Worm (Caenorhabditis elegans): ENCODE measurements around the gene fbxc-30.
"Not testable (repeated sequence)": the region's sequence is repeated elsewhere in the genome, so short reads cannot be mapped to it uniquely, and the experiment has no call there.

The fbxc-30 gene

DNA sequence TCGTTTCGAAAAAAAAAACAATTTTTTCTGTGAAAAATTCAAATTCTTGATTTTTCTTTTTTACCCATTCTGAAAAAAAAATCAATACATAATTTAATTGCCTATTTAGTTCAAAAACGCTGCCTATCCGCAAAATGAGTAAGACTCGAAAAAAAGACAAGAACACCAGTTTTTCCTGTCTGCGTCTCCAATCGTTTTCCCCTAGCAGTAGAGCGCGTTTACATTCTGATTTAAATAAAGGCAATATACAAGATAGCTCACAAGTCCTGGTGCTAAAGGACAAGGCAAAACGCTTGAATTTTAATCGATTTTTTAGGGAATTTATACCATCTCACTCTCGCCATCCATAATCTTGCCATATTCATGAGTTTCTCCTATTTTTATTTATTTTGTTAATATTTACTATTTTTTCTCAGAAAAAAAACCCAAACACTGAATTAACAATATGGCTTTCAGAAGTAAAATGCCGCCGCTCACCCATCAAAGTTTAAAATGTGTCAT, 4.2 kb upstream of the fbxc-30 start, which contains the start of gene fbxc-33:
TSS of gene fbxc-33 (plus strand) at position 451 of the 501 bp plus-strand sequence.
- no peak for TF ChIP-seq him-1 (tag; optimal IDR thresholded peaks at IDR 0.05)

ce11 chrII:915206-915605, 2.2 kb upstream of the fbxc-30 start:
- no peak for TF ChIP-seq dao-5 (tag; optimal IDR thresholded peaks at IDR 0.05)
- TF ChIP-seq him-1 (tag; optimal IDR thresholded peaks at IDR 0.05), result no peak
- no peak for TF ChIP-seq W03F9.2 (tag; optimal IDR thresholded peaks at IDR 0.05)

ce11 chrII:915780-916179, 1.6 kb upstream of the fbxc-30 start, which contains the start of gene fbxc-29:
Gene fbxc-29, plus strand, starts transcription at chrII:916080.
- TF ChIP-seq him-1 (tag; optimal IDR thresholded peaks at IDR 0.05), result no peak

DNA sequence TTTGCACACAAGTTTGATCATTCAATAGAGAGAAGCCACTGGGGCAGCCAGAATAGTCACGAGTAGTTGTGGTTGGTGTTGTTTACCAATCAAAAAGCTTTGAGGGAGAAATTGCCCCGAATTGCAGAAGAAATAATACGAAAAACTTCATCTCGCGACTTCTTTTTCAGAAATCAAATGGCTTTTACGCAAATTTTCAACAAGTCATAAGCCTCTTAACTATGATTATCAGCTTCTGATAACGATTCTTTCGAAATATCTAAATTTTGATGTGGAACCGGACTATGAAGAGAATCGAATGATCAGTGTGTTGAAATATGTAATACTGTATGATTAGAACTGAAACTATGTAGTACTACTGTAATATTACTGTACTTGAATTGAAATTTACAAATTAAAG, 2.9 kb downstream of the fbxc-30 start:
- TF ChIP-seq W03F9.2 (tag; optimal IDR thresholded peaks at IDR 0.05) (no peak), dao-5 (tag; optimal IDR thresholded peaks at IDR 0.05) (no peak), him-1 (tag; optimal IDR thresholded peaks at IDR 0.05) (no peak)

- TF ChIP-seq dao-5 (tag; optimal IDR thresholded peaks at IDR 0.05) (no peak), W03F9.2 (tag; optimal IDR thresholded peaks at IDR 0.05) (no peak), him-1 (tag; optimal IDR thresholded peaks at IDR 0.05) (no peak)
Observed at ce11 chrII:922778-923177, 5.4 kb downstream of the fbxc-30 start.

- TF ChIP-seq him-1 (tag; optimal IDR thresholded peaks at IDR 0.05), result no peak
- TF ChIP-seq W03F9.2 (tag; optimal IDR thresholded peaks at IDR 0.05), result no peak
- no peak for TF ChIP-seq dao-5 (tag; optimal IDR thresholded peaks at IDR 0.05)
Observed at ce11 chrII:923521-923920, 6.1 kb downstream of the fbxc-30 start, which contains the start of gene fbxc-28. Gene fbxc-28, plus strand, starts transcription at chrII:923821.

ce11 chrII:927331-927730, 9.9 kb downstream of the fbxc-30 start, which contains the start of gene R07C3.13:
Gene R07C3.13, minus strand, starts transcription at chrII:927431.
- TF ChIP-seq him-1 (tag; optimal IDR thresholded peaks at IDR 0.05), result no peak
- no peak for TF ChIP-seq dao-5 (tag; optimal IDR thresholded peaks at IDR 0.05)
- TF ChIP-seq W03F9.2 (tag; optimal IDR thresholded peaks at IDR 0.05), result no peak

DNA sequence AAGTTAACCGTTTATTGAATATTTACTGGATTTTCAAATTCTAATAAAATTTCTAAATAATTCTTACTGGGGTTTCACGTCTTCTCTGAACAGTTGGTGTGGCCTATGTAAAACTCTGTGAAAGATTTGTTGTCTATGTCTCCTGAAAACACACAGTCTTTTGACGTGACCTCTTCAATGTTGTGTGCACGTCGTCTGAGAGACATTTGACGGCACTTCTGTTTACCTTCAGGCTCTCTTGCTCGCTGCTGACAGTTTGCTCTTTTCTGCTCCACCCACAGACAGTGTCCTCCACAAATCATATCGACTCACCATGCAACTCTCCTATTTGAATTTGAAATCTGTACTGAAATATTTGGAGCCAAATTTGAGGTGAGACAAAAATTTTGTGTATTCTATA, 13.4 kb downstream of the fbxc-30 start, which contains the start of gene fbxc-34:
TSS of gene fbxc-34 (plus strand) at position 301 of the 400 bp plus-strand sequence.
- TF ChIP-seq dao-5, W03F9.2, him-1 (tag; optimal IDR thresholded peaks at IDR 0.05): not testable (repeated sequence)

DNA sequence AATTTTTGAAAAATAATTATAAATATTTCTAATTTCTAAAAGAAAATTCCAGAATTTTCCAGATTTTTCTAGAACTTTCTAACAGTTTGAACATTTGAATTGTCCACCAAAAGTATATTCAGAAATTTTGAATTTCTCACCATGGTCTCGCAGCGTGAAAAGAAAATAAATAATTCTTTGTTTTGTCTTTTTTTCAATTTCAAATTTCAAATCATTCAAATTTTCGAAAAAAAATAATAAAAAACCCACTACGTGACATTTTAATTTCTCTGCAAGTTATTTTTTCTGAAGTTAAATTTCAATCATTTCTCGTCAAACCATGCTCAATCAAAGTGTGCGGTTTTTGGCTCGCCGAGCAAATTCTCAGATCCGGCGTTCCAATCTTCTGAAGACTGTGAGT, 15.3 kb downstream of the fbxc-30 start, which contains the start of gene acs-15:
TSS of gene acs-15 (plus strand) at position 301 of the 400 bp plus-strand sequence.
- no peak for TF ChIP-seq him-1 (tag; optimal IDR thresholded peaks at IDR 0.05)
- no peak for TF ChIP-seq W03F9.2 (tag; optimal IDR thresholded peaks at IDR 0.05)
- TF ChIP-seq dao-5 (tag; optimal IDR thresholded peaks at IDR 0.05), result no peak

DNA sequence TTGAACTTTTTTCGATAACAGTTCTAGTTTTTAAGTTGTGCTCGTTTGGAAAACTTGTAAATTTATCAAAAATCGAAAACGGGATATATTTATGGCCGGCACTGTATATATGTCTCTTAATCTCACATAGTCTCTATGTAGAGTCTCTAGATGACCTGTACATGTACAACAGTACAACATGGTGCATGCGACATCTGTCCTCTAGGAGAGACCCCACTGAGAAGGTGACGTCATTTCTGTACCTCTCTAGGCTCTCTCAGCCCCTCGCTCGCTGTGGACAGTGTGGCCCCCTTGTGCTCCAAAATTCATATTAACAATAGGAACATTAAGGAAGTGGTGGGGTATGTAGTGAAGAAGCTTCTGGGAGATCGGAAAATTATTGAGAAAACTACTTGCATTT, 19.8 kb downstream of the fbxc-30 start:
- TF ChIP-seq W03F9.2 (tag; optimal IDR thresholded peaks at IDR 0.05), result no peak
- TF ChIP-seq dao-5 (tag; optimal IDR thresholded peaks at IDR 0.05), result no peak
- no peak for TF ChIP-seq him-1 (tag; optimal IDR thresholded peaks at IDR 0.05)

ce11 chrII:938549-938948, 21.1 kb downstream of the fbxc-30 start, which contains the start of gene R07C3.3:
Gene R07C3.3, plus strand, starts transcription at chrII:938849.
- TF ChIP-seq him-1 (tag; optimal IDR thresholded peaks at IDR 0.05), result no peak
- no peak for TF ChIP-seq W03F9.2 (tag; optimal IDR thresholded peaks at IDR 0.05)
- TF ChIP-seq dao-5 (tag; optimal IDR thresholded peaks at IDR 0.05), result no peak

- no peak for TF ChIP-seq W03F9.2 (tag; optimal IDR thresholded peaks at IDR 0.05)
- TF ChIP-seq him-1 (tag; optimal IDR thresholded peaks at IDR 0.05), result no peak
- TF ChIP-seq dao-5 (tag; optimal IDR thresholded peaks at IDR 0.05), result no peak
Observed at ce11 chrII:940779-941178, 23.4 kb downstream of the fbxc-30 start, which contains the start of gene fbxc-36. Gene fbxc-36, plus strand, starts transcription at chrII:940983.

ce11 chrII:943773-944172, 26.3 kb downstream of the fbxc-30 start, which contains the start of gene clec-43:
Gene clec-43, plus strand, starts transcription at chrII:944066.
- no peak for TF ChIP-seq him-1 (tag; optimal IDR thresholded peaks at IDR 0.05)
- no peak for TF ChIP-seq W03F9.2 (tag; optimal IDR thresholded peaks at IDR 0.05)
- TF ChIP-seq dao-5 (tag; optimal IDR thresholded peaks at IDR 0.05), result no peak

- TF ChIP-seq him-1 (tag; optimal IDR thresholded peaks at IDR 0.05) (no peak), dao-5 (tag; optimal IDR thresholded peaks at IDR 0.05) (no peak), W03F9.2 (tag; optimal IDR thresholded peaks at IDR 0.05) (no peak)
Observed at ce11 chrII:948091-948490, 30.7 kb downstream of the fbxc-30 start, which contains the start of gene fbxc-32. Gene fbxc-32, minus strand, starts transcription at chrII:948191.

DNA sequence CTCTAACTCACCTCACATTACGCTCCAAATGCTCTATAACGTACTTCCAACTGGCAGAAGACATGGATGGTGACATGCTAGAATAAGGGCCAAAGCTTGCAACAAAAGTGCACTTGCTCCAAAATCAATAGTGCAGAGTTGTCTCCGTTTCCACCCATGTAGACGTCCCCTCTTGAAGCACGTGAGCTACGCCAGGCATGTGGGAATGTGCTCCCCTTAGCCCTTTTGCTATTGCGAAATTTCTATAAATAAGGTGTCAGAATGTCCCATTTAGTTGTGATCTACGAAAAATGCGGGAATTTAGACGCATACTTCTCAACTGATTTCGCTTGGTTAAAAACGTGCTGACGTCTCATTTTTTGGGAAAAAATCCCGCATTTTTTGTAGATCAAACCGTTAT, 33.0 kb downstream of the fbxc-30 start:
- TF ChIP-seq him-1 (tag; optimal IDR thresholded peaks at IDR 0.05) (no peak), dao-5 (tag; optimal IDR thresholded peaks at IDR 0.05) (no peak), W03F9.2 (tag; optimal IDR thresholded peaks at IDR 0.05) (no peak)
